Worm (Caenorhabditis elegans) whole organism, L4 larva: ENCODE measurements around the gene uvs-1.

ENCODE experiments used
- F26F4.8 ChIP-seq: fragments of 200-800 bp; sonication (Bioruptor generic); conservative IDR thresholded peaks from 2 replicates; pipeline ENCODE4 v1.3.6; 2022; ENCODE audit warnings: missing genetic modification characterization, missing compliant biosample characterization
- F44E2.7 ChIP-seq: fragments of 200-800 bp; sonication (Bioruptor generic); IDR thresholded peaks from 2 replicates; pipeline ENCODE4 v2.1.2; 2022; ENCODE audit warnings: missing genetic modification characterization, missing compliant biosample characterization
- F49E8.2 ChIP-seq: sonication (generic microtip); optimal IDR thresholded peaks from 2 replicates; lab custom pipeline; 2016; ENCODE audit warnings: missing compliant biosample characterization, mild to moderate bottlenecking, missing genetic modification characterization, borderline replicate concordance
- T20F7.1 ChIP-seq: fragments of 200-800 bp; sonication (Bioruptor generic); optimal IDR thresholded peaks from 2 replicates; lab custom pipeline; 2018; ENCODE audit warnings: mild to moderate bottlenecking, missing genetic modification characterization, missing compliant biosample characterization
- Y48G9A.11 ChIP-seq: fragments of 200-800 bp; sonication (Bioruptor generic); IDR thresholded peaks from 2 replicates; pipeline ENCODE4 v1.3.6; 2022; ENCODE audit warnings: missing genetic modification reagents, missing genetic modification characterization, missing compliant biosample characterization
- aha-1 ChIP-seq: fragments of 150-350 bp; peaks from one replicate; lab custom pipeline; 2014; ENCODE audit warnings: missing biosample characterization, missing genetic modification characterization
- aly-2 ChIP-seq: sonication (generic microtip); optimal IDR thresholded peaks from 2 replicates; lab custom pipeline; 2018; ENCODE audit warnings: missing biosample characterization, missing genetic modification characterization
- arid-1 ChIP-seq: fragments of 200-800 bp; sonication (Bioruptor generic); conservative IDR thresholded peaks from 2 replicates; pipeline ENCODE4 v1.3.6; 2022; ENCODE audit warnings: missing genetic modification reagents, missing genetic modification characterization, missing compliant biosample characterization
- ceh-20 ChIP-seq: fragments of 200-800 bp; sonication (Bioruptor generic); IDR thresholded peaks from 2 replicates; pipeline ENCODE4 v1.3.6; 2022; ENCODE audit warnings: missing genetic modification reagents, missing genetic modification characterization, missing compliant biosample characterization
- ceh-44 ChIP-seq: fragments of 200-800 bp; sonication (Bioruptor generic); IDR thresholded peaks from 2 replicates; pipeline ENCODE4 v1.3.6; 2022; ENCODE audit warnings: missing genetic modification reagents, missing genetic modification characterization, missing compliant biosample characterization
- ceh-62 ChIP-seq: sonication (generic microtip); optimal IDR thresholded peaks from 2 replicates; lab custom pipeline; 2017; ENCODE audit warnings: missing biosample characterization, missing genetic modification characterization
- ceh-82 ChIP-seq: sonication (generic microtip); optimal IDR thresholded peaks from 2 replicates; lab custom pipeline; 2017; ENCODE audit warnings: missing biosample characterization, missing genetic modification characterization
- daf-16 ChIP-seq, 3 experiments: sonication (generic microtip); optimal IDR thresholded peaks; 2 replicates each; lab custom pipeline; 2016 to 2017; ENCODE audit warnings: missing genetic modification characterization in 3 of 3, missing genetic modification reagents in 3 of 3, mild to moderate bottlenecking in 2 of 3, missing compliant biosample characterization in 2 of 3, missing biosample characterization in 1 of 3, moderate library complexity in 1 of 3
- dmd-6 ChIP-seq: fragments of 200-800 bp; sonication (Bioruptor generic); IDR thresholded peaks from 2 replicates; pipeline ENCODE4 v1.3.6; 2022; ENCODE audit warnings: missing genetic modification reagents, missing genetic modification characterization, missing compliant biosample characterization
- hlh-11 ChIP-seq: fragments of 200-800 bp; sonication (Bioruptor generic); optimal IDR thresholded peaks from 2 replicates; lab custom pipeline; 2018; ENCODE audit warnings: mild to moderate bottlenecking, missing genetic modification characterization, missing compliant biosample characterization
- lim-7 ChIP-seq: fragments of 200-800 bp; sonication (Bioruptor generic); IDR thresholded peaks from 2 replicates; pipeline ENCODE4 v1.3.6; 2022; ENCODE audit warnings: missing genetic modification characterization, missing compliant biosample characterization
- lin-1 ChIP-seq: fragments of 200-800 bp; sonication (Bioruptor generic); IDR thresholded peaks from 2 replicates; pipeline ENCODE4 v1.3.6; 2022; ENCODE audit warnings: missing genetic modification reagents, missing genetic modification characterization, missing compliant biosample characterization
- lin-15B ChIP-seq: fragments of 150-350 bp; sonication (generic microtip); optimal IDR thresholded peaks from 3 replicates; lab custom pipeline; 2014; ENCODE audit warnings: missing biosample characterization, missing genetic modification characterization
- lin-29 ChIP-seq: fragments of 200-800 bp; sonication (Bioruptor generic); IDR thresholded peaks from 2 replicates; pipeline ENCODE4 v1.3.6; 2022; ENCODE audit warnings: missing genetic modification reagents, missing genetic modification characterization, missing compliant biosample characterization
- lin-38 ChIP-seq: fragments of 200-800 bp; sonication (Bioruptor generic); IDR thresholded peaks from 2 replicates; pipeline ENCODE4 v1.3.6; 2022; ENCODE audit warnings: missing genetic modification reagents, missing genetic modification characterization, missing compliant biosample characterization
- lin-39 ChIP-seq: fragments of 150-350 bp; optimal IDR thresholded peaks from 2 replicates; lab custom pipeline; 2014; ENCODE audit warnings: missing biosample characterization, missing genetic modification reagents, missing genetic modification characterization
- lsy-2 ChIP-seq, 2 experiments: fragments of 150-350 bp in 1 of 2; sonication (generic microtip) in 1 of 2; optimal IDR thresholded peaks; 2 replicates each; lab custom pipeline; 2014 to 2017; ENCODE audit warnings: missing biosample characterization in 2 of 2, missing genetic modification characterization in 2 of 2
- mxl-3 ChIP-seq: fragments of 200-800 bp; sonication (Bioruptor generic); optimal IDR thresholded peaks from 2 replicates; lab custom pipeline; 2018; ENCODE audit warnings: mild to moderate bottlenecking, missing genetic modification characterization, missing compliant biosample characterization
- nhr-102 ChIP-seq: sonication (generic microtip); optimal IDR thresholded peaks from 2 replicates; lab custom pipeline; 2016; ENCODE audit warnings: mild to moderate bottlenecking, missing genetic modification characterization, moderate library complexity, missing compliant biosample characterization
- nhr-237 ChIP-seq: sonication (generic microtip); optimal IDR thresholded peaks from 2 replicates; lab custom pipeline; 2017; ENCODE audit warnings: missing biosample characterization, missing genetic modification characterization
- nhr-28 ChIP-seq: fragments of 150-350 bp; optimal IDR thresholded peaks from 2 replicates; lab custom pipeline; 2014; ENCODE audit warnings: missing biosample characterization, missing genetic modification characterization
- nhr-41 ChIP-seq: fragments of 200-800 bp; sonication (Bioruptor generic); IDR thresholded peaks from 2 replicates; pipeline ENCODE4 v1.3.6; 2022; ENCODE audit warnings: missing genetic modification reagents, missing genetic modification characterization, missing compliant biosample characterization
- nhr-42 ChIP-seq: fragments of 200-800 bp; sonication (Bioruptor generic); IDR thresholded peaks from 2 replicates; pipeline ENCODE4 v1.3.6; 2022; ENCODE audit warnings: missing genetic modification characterization, missing compliant biosample characterization
- nhr-48 ChIP-seq: sonication (generic microtip); optimal IDR thresholded peaks from 2 replicates; lab custom pipeline; 2016; ENCODE audit warnings: mild to moderate bottlenecking, missing genetic modification characterization, missing compliant biosample characterization
- nhr-77 ChIP-seq: fragments of 150-350 bp; optimal IDR thresholded peaks from 2 replicates; lab custom pipeline; 2014; ENCODE audit warnings: missing biosample characterization, missing genetic modification characterization
- pha-4 ChIP-seq, 2 experiments: fragments of 150-350 bp in 1 of 2; fragments of 200-800 bp in 1 of 2; sonication (Bioruptor generic) in 1 of 2; IDR thresholded peaks in 1 of 2; optimal IDR thresholded peaks in 1 of 2; 2 replicates each; pipeline versions ENCODE4 v1.3.6 to Lab custom; 2014 to 2022; ENCODE audit warnings: missing genetic modification characterization in 2 of 2, missing genetic modification reagents in 2 of 2, missing biosample characterization in 1 of 2, missing compliant biosample characterization in 1 of 2
- pqm-1 ChIP-seq: sonication (generic microtip); optimal IDR thresholded peaks from 2 replicates; lab custom pipeline; 2017; ENCODE audit warnings: missing biosample characterization, missing genetic modification characterization
- saeg-2 ChIP-seq: fragments of 200-800 bp; sonication (Bioruptor generic); IDR thresholded peaks from 2 replicates; pipeline ENCODE4 v1.3.6; 2022; ENCODE audit warnings: missing genetic modification reagents, missing genetic modification characterization, missing compliant biosample characterization
- spr-3 ChIP-seq: fragments of 200-800 bp; sonication (Bioruptor generic); optimal IDR thresholded peaks from 2 replicates; lab custom pipeline; 2018; ENCODE audit warnings: mild to moderate bottlenecking, missing genetic modification characterization, missing compliant biosample characterization
- tag-97 ChIP-seq: fragments of 200-800 bp; sonication (Bioruptor generic); IDR thresholded peaks from 2 replicates; pipeline ENCODE4 v1.3.6; 2022; ENCODE audit warnings: missing genetic modification characterization, missing compliant biosample characterization
- tra-1 ChIP-seq: fragments of 200-800 bp; sonication (Bioruptor generic); IDR thresholded peaks from 2 replicates; pipeline ENCODE4 v1.3.6; 2022; ENCODE audit warnings: missing genetic modification reagents, missing genetic modification characterization, missing compliant biosample characterization
- unc-130 ChIP-seq: sonication (generic microtip); optimal IDR thresholded peaks from 2 replicates; lab custom pipeline; 2016; ENCODE audit warnings: missing genetic modification reagents, missing genetic modification characterization, missing compliant biosample characterization
- unc-39 ChIP-seq: sonication (generic microtip); optimal IDR thresholded peaks from 2 replicates; lab custom pipeline; 2017; ENCODE audit warnings: missing biosample characterization, missing genetic modification characterization
- unc-62 ChIP-seq, 3 experiments: fragments of 150-350 bp in 1 of 3; sonication (generic microtip); optimal IDR thresholded peaks in 2 of 3; peaks in 1 of 3; 1 replicate in 1 of 3; 2 replicates in 2 of 3; lab custom pipeline; 2014 to 2017; ENCODE audit warnings: missing biosample characterization in 3 of 3, missing genetic modification characterization in 3 of 3, missing genetic modification reagents in 3 of 3, missing genotype in 1 of 3
- vab-7 ChIP-seq: fragments of 200-800 bp; sonication (Bioruptor generic); IDR thresholded peaks from 2 replicates; pipeline ENCODE4 v1.3.6; 2022; ENCODE audit warnings: missing genetic modification reagents, missing genetic modification characterization, missing compliant biosample characterization

The uvs-1 gene

ce11 chrV:7786639-7787038 lies 17.4 kb downstream of the uvs-1 start (continued):
- TF ChIP-seq daf-16 (GFP tag; optimal IDR thresholded peaks at IDR 0.05; lab: Kevin White, UChicago) (no peak), daf-16 (tag; optimal IDR thresholded peaks at IDR 0.05; lab: Kevin White, UChicago) (peak; percentile 67), ceh-82 (tag; lab: Kevin White, UChicago) (no peak), aly-2 (no peak), tag-97 (no peak), mxl-3 (GFP tag; lab: Kevin White, UChicago) (peak; percentile 13), hlh-11 (tag; lab: Kevin White, UChicago) (peak; percentile 74)

- TF ChIP-seq unc-62 (GFP tag; optimal IDR thresholded peaks at IDR 0.05 in 1 of 2; lab: Kevin White, UChicago), result peak in 1 of 2 experiments; percentile 93
- no peak for TF ChIP-seq unc-62 (tag; optimal IDR thresholded peaks at IDR 0.05; lab: Kevin White, UChicago)
- TF ChIP-seq lin-39 (tag; lab: Kevin White, UChicago), result no peak
- 0 out of 2 replicates have a peak, but pooled peaks have one; percentile 38 for TF ChIP-seq ceh-20 (GFP tag; lab: Robert Waterston, UW)
Observed at ce11 chrV:7785885-7786284, 18.1 kb downstream of the uvs-1 start.

- peak in 1 of 2 experiments; percentile 2 for TF ChIP-seq unc-62 (GFP tag; optimal IDR thresholded peaks at IDR 0.05 in 1 of 2; lab: Kevin White, UChicago)
- TF ChIP-seq unc-62 (tag; optimal IDR thresholded peaks at IDR 0.05; lab: Kevin White, UChicago), result no peak
- no peak for TF ChIP-seq unc-39 (tag; lab: Kevin White, UChicago)
Observed at ce11 chrV:7785117-7785516, 18.9 kb downstream of the uvs-1 start, which contains the start of gene C26F1.1. Gene C26F1.1, plus strand, starts transcription at chrV:7785417.

ce11 chrV:7781511-7781910 lies 22.5 kb downstream of the uvs-1 start, which contains the start of gene cyp-32A1:
Gene cyp-32A1, plus strand, starts transcription at chrV:7781811.
- TF ChIP-seq ceh-20 (GFP tag; lab: Robert Waterston, UW) (no peak), dmd-6 (GFP tag; lab: Robert Waterston, UW) (no peak), ceh-44 (GFP tag; lab: Robert Waterston, UW) (no peak), hlh-11 (tag; lab: Kevin White, UChicago) (no peak), nhr-102 (no peak), Y48G9A.11 (GFP tag; lab: Robert Waterston, UW) (no peak), lin-29 (GFP tag; lab: Robert Waterston, UW) (no peak), pqm-1 (tag; lab: Kevin White, UChicago) (no peak), nhr-77 (tag; lab: Kevin White, UChicago) (no peak), nhr-28 (no peak), spr-3 (GFP tag; lab: Kevin White, UChicago) (no peak), unc-130 (GFP tag; lab: Kevin White, UChicago) (no peak), nhr-41 (no peak), ceh-62 (tag; lab: Kevin White, UChicago) (no peak)
- TF ChIP-seq, all 104 proteins: peak for 0

ce11 chrV:7778999-7779398 lies 25.0 kb downstream of the uvs-1 start:
- TF ChIP-seq nhr-42 (GFP tag; lab: Robert Waterston, UW), result no peak
- no peak for TF ChIP-seq F26F4.8
- peak; percentile 57 for TF ChIP-seq aha-1 (tag; lab: Kevin White, UChicago)
- TF ChIP-seq Y48G9A.11 (GFP tag; lab: Robert Waterston, UW), result no peak
- no peak for TF ChIP-seq tra-1 (GFP tag; lab: Robert Waterston, UW)
- no peak for TF ChIP-seq saeg-2
- TF ChIP-seq lin-39 (tag; lab: Kevin White, UChicago), result no peak
- TF ChIP-seq lin-1, result no peak
- TF ChIP-seq pqm-1 (tag; lab: Kevin White, UChicago), result no peak
- TF ChIP-seq dmd-6 (GFP tag; lab: Robert Waterston, UW), result no peak
- TF ChIP-seq nhr-48 (tag; lab: Kevin White, UChicago), result no peak
- no peak for TF ChIP-seq unc-62 (GFP tag; optimal IDR thresholded peaks at IDR 0.05 in 1 of 2; lab: Kevin White, UChicago)
- TF ChIP-seq unc-62 (tag; optimal IDR thresholded peaks at IDR 0.05; lab: Kevin White, UChicago), result no peak
- TF ChIP-seq nhr-28, result peak; percentile 37
- TF ChIP-seq F49E8.2 (tag; lab: Kevin White, UChicago), result peak; percentile 39
- no peak for TF ChIP-seq arid-1 (GFP tag; lab: Robert Waterston, UW)
- no peak for TF ChIP-seq vab-7 (GFP tag; lab: Robert Waterston, UW)
- no peak for TF ChIP-seq ceh-82 (tag; lab: Kevin White, UChicago)
- TF ChIP-seq T20F7.1 (GFP tag; lab: Kevin White, UChicago), result no peak
- TF ChIP-seq lin-15B (tag; lab: Kevin White, UChicago), result no peak
- no peak for TF ChIP-seq F44E2.7 (GFP tag; lab: Robert Waterston, UW)
- no peak for TF ChIP-seq lsy-2 (tag; optimal IDR thresholded peaks at IDR 0.05; lab: Kevin White, UChicago)
- TF ChIP-seq nhr-237 (tag; lab: Kevin White, UChicago), result no peak
- TF ChIP-seq lim-7 (GFP tag; lab: Robert Waterston, UW), result no peak
- peak; percentile 48; the same call in 1 of the 2 replicates for TF ChIP-seq lin-38 (GFP tag; lab: Robert Waterston, UW)
- 0 out of 2 replicates have a peak, but pooled peaks have one; percentile 12 for TF ChIP-seq pha-4 (GFP tag; IDR thresholded peaks at IDR 0.05; lab: Robert Waterston, UW)
- no peak for TF ChIP-seq pha-4 (tag; optimal IDR thresholded peaks at IDR 0.05; lab: Kevin White, UChicago)
